Fruit fly (Drosophila melanogaster) whole organism, embryonic: ENCODE data around the gene CG6724.

Experiments
- Ada2b ChIP-seq: fragments of 200-800 bp; sonication (Bioruptor generic); IDR thresholded peaks from 2 replicates; pipeline ENCODE4 v1.3.6; 2022; ENCODE audit warnings: missing biosample characterization, missing genetic modification characterization
- Atf6 ChIP-seq: fragments of 200-800 bp; sonication (Bioruptor generic); IDR thresholded peaks from 2 replicates; pipeline ENCODE4 v1.3.6; 2022; ENCODE audit warnings: missing biosample characterization, missing genetic modification characterization
- CG10267 ChIP-seq: fragments of 200-800 bp; sonication (Bioruptor generic); optimal IDR thresholded peaks from 2 replicates; lab custom pipeline; 2018; ENCODE audit warnings: missing biosample characterization, mild to moderate bottlenecking, missing genetic modification characterization, moderate library complexity
- CG10654 ChIP-seq: fragments of 200-800 bp; sonication (Bioruptor generic); optimal IDR thresholded peaks from 2 replicates; lab custom pipeline; 2016; ENCODE audit warnings: missing biosample characterization, missing genetic modification characterization
- CG11456 ChIP-seq: fragments of 200-800 bp; sonication (Bioruptor generic); IDR thresholded peaks from 3 replicates; pipeline ENCODE4 v1.3.6; 2022; ENCODE audit warnings: missing biosample characterization, missing genetic modification characterization
- CG11695 ChIP-seq: fragments of 200-800 bp; sonication (Bioruptor generic); IDR thresholded peaks from 3 replicates; pipeline ENCODE4 v1.3.6; 2022; ENCODE audit warnings: missing biosample characterization, missing genetic modification characterization
- CG14667 ChIP-seq: fragments of 200-800 bp; sonication (Bioruptor generic); IDR thresholded peaks from 2 replicates; pipeline ENCODE4 v1.3.6; 2022; ENCODE audit warnings: missing biosample characterization, missing genetic modification characterization
- CG15073 ChIP-seq: fragments of 200-800 bp; sonication (Bioruptor generic); optimal IDR thresholded peaks from 2 replicates; lab custom pipeline; 2016; ENCODE audit warnings: missing biosample characterization, missing genetic modification characterization
- CG15269 ChIP-seq: fragments of 200-800 bp; sonication (Bioruptor generic); optimal IDR thresholded peaks from 2 replicates; lab custom pipeline; 2018; ENCODE audit warnings: missing biosample characterization, mild to moderate bottlenecking, missing genetic modification characterization, moderate library complexity
- CG1529 ChIP-seq: fragments of 200-800 bp; sonication (Bioruptor generic); optimal IDR thresholded peaks from 3 replicates; lab custom pipeline; 2018; ENCODE audit warnings: missing biosample characterization, missing genetic modification characterization
- CG1603 ChIP-seq: fragments of 200-800 bp; sonication (Bioruptor generic); optimal IDR thresholded peaks from 2 replicates; lab custom pipeline; 2019; ENCODE audit warnings: missing biosample characterization, mild to moderate bottlenecking, missing genetic modification characterization, moderate library complexity
- CG17186 ChIP-seq: fragments of 200-800 bp; sonication (Bioruptor generic); optimal IDR thresholded peaks from 3 replicates; lab custom pipeline; 2017; ENCODE audit warnings: missing biosample characterization, missing genetic modification reagents, missing genetic modification characterization
- CG17612 ChIP-seq: fragments of 200-800 bp; sonication (Bioruptor generic); IDR thresholded peaks from 2 replicates; pipeline ENCODE4 v1.3.6; 2022; ENCODE audit warnings: missing biosample characterization, missing genetic modification characterization
- CG18476 ChIP-seq: fragments of 200-800 bp; sonication (Bioruptor generic); optimal IDR thresholded peaks from 2 replicates; lab custom pipeline; 2016; ENCODE audit warnings: missing biosample characterization, mild to moderate bottlenecking, missing genetic modification characterization
- CG3065 ChIP-seq: fragments of 200-800 bp; sonication (Bioruptor generic); optimal IDR thresholded peaks from 2 replicates; lab custom pipeline; 2016; ENCODE audit warnings: missing biosample characterization, missing genetic modification characterization
- CG32532 ChIP-seq: fragments of 200-800 bp; sonication (Bioruptor generic); IDR thresholded peaks from 2 replicates; pipeline ENCODE4 v1.3.6; 2022; ENCODE audit warnings: missing biosample characterization, missing genetic modification characterization
- CG4424 ChIP-seq: fragments of 200-800 bp; sonication (Bioruptor generic); optimal IDR thresholded peaks from 3 replicates; lab custom pipeline; 2016; ENCODE audit warnings: missing biosample characterization, missing genetic modification characterization
- CG5953 ChIP-seq: fragments of 200-800 bp; sonication (Bioruptor generic); IDR thresholded peaks from 2 replicates; pipeline ENCODE4 v1.3.6; 2022; ENCODE audit warnings: missing biosample characterization, missing genetic modification characterization
- CG9437 ChIP-seq: fragments of 200-800 bp; sonication (Bioruptor generic); optimal IDR thresholded peaks from 2 replicates; lab custom pipeline; 2018; ENCODE audit warnings: missing biosample characterization, mild to moderate bottlenecking, missing genetic modification characterization
- CHES-1-like ChIP-seq: fragments of 200-800 bp; sonication (Bioruptor generic); optimal IDR thresholded peaks from 2 replicates; lab custom pipeline; 2016; ENCODE audit warnings: missing biosample characterization, missing genetic modification characterization
- D ChIP-seq, 2 experiments: fragments of 200-800 bp in 1 of 2; fragments of >200 bp in 1 of 2; sonication (Bioruptor generic) in 1 of 2; optimal IDR thresholded peaks; 2 replicates in 1 of 2; 3 replicates in 1 of 2; lab custom pipeline; 2017; ENCODE audit warnings: mild to moderate bottlenecking in 1 of 2, missing biosample characterization in 1 of 2, missing genetic modification characterization in 1 of 2, missing genetic modification reagents in 1 of 2
- Dek ChIP-seq: fragments of 200-800 bp; sonication (Bioruptor generic); optimal IDR thresholded peaks from 3 replicates; lab custom pipeline; 2019; ENCODE audit warnings: missing biosample characterization, mild to moderate bottlenecking, missing genetic modification characterization, moderate library complexity
- Dll ChIP-seq: fragments of 200-800 bp; sonication (Bioruptor generic); IDR thresholded peaks from 4 replicates; pipeline ENCODE4 v1.3.6; 2022; ENCODE audit warnings: missing biosample characterization, missing genetic modification characterization; ENCODE audit not compliant: partially characterized antibody
- Gug ChIP-seq: fragments of 200-800 bp; sonication (Bioruptor generic); IDR thresholded peaks from 4 replicates; pipeline ENCODE4 v1.3.6; 2022; ENCODE audit warnings: missing biosample characterization, missing genetic modification characterization
- HLHmδ ChIP-seq: fragments of 200-800 bp; sonication (Bioruptor generic); optimal IDR thresholded peaks from 2 replicates; lab custom pipeline; 2018; ENCODE audit warnings: missing biosample characterization, mild to moderate bottlenecking, missing genetic modification characterization, moderate library complexity
- Hr51 ChIP-seq, 2 experiments: fragments of 200-800 bp; sonication (Bioruptor generic); optimal IDR thresholded peaks; 2 replicates in 1 of 2; 3 replicates in 1 of 2; lab custom pipeline; 2016 to 2018; ENCODE audit warnings: missing biosample characterization in 2 of 2, missing genetic modification characterization in 2 of 2, mild to moderate bottlenecking in 1 of 2, moderate library complexity in 1 of 2
- Jarid2 ChIP-seq: fragments of 200-800 bp; sonication (Bioruptor generic); optimal IDR thresholded peaks from 3 replicates; lab custom pipeline; 2017; ENCODE audit warnings: mild to moderate bottlenecking, missing biosample characterization, missing genetic modification reagents, missing genetic modification characterization
- Lpt ChIP-seq: fragments of >200 bp; optimal IDR thresholded peaks from 2 replicates; lab custom pipeline; 2018; ENCODE audit warnings: missing biosample characterization, missing genetic modification characterization
- MESR4 ChIP-seq: fragments of 200-800 bp; sonication (Bioruptor generic); optimal IDR thresholded peaks from 2 replicates; lab custom pipeline; 2018; ENCODE audit warnings: missing biosample characterization, mild to moderate bottlenecking, missing genetic modification characterization, moderate library complexity
- Mad ChIP-seq: fragments of 200-800 bp; sonication (Bioruptor generic); optimal IDR thresholded peaks from 2 replicates; lab custom pipeline; 2016; ENCODE audit warnings: missing biosample characterization, missing genetic modification characterization
- Meics ChIP-seq: fragments of 200-800 bp; sonication (Bioruptor generic); optimal IDR thresholded peaks from 2 replicates; lab custom pipeline; 2017; ENCODE audit warnings: missing biosample characterization, mild to moderate bottlenecking, missing genetic modification characterization
- NfI ChIP-seq: fragments of 200-800 bp; sonication (Bioruptor generic); optimal IDR thresholded peaks from 3 replicates; lab custom pipeline; 2018; ENCODE audit warnings: missing biosample characterization, mild to moderate bottlenecking, missing genetic modification characterization, moderate library complexity
- Scr ChIP-seq: fragments of 200-800 bp; sonication (Bioruptor generic); IDR thresholded peaks from 2 replicates; pipeline ENCODE4 v1.3.6; 2022; ENCODE audit warnings: missing biosample characterization, missing genetic modification characterization; ENCODE audit not compliant: partially characterized antibody
- Six4 ChIP-seq: fragments of 200-800 bp; sonication (Bioruptor generic); optimal IDR thresholded peaks from 2 replicates; lab custom pipeline; 2016; ENCODE audit warnings: missing biosample characterization, missing genetic modification characterization
- Sox102F ChIP-seq: fragments of 200-800 bp; sonication (Bioruptor generic); optimal IDR thresholded peaks from 2 replicates; lab custom pipeline; 2018; ENCODE audit warnings: missing biosample characterization, mild to moderate bottlenecking, missing genetic modification characterization, moderate library complexity
- Xbp1 ChIP-seq: fragments of 200-800 bp; sonication (Bioruptor generic); optimal IDR thresholded peaks from 3 replicates; lab custom pipeline; 2016; ENCODE audit warnings: missing biosample characterization, mild to moderate bottlenecking, missing genetic modification characterization
- ash1 ChIP-seq: fragments of 200-800 bp; sonication (Bioruptor generic); optimal IDR thresholded peaks from 2 replicates; lab custom pipeline; 2018; ENCODE audit warnings: missing biosample characterization, mild to moderate bottlenecking, missing genetic modification characterization
- danr ChIP-seq: fragments of 200-800 bp; sonication (Bioruptor generic); IDR thresholded peaks from 2 replicates; pipeline ENCODE4 v1.3.6; 2022; ENCODE audit warnings: missing biosample characterization, missing genetic modification characterization
- dm ChIP-seq: fragments of 200-800 bp; sonication (Bioruptor generic); optimal IDR thresholded peaks from 3 replicates; lab custom pipeline; 2016; ENCODE audit warnings: missing biosample characterization, missing genetic modification characterization
- dmrt11E ChIP-seq: fragments of 200-800 bp; sonication (Bioruptor generic); optimal IDR thresholded peaks from 3 replicates; lab custom pipeline; 2018; ENCODE audit warnings: missing biosample characterization, mild to moderate bottlenecking, missing genetic modification characterization, moderate library complexity
- dpn ChIP-seq, 2 experiments: fragments of 200-800 bp; sonication (Bioruptor generic); optimal IDR thresholded peaks; 3 replicates each; lab custom pipeline; 2016; ENCODE audit warnings: missing biosample characterization in 2 of 2, missing genetic modification characterization in 2 of 2
- emc ChIP-seq: fragments of 200-800 bp; sonication (Bioruptor generic); optimal IDR thresholded peaks from 2 replicates; lab custom pipeline; 2016; ENCODE audit warnings: missing biosample characterization, missing genetic modification characterization
- gro ChIP-seq: fragments of 200-800 bp; sonication (Bioruptor generic); optimal IDR thresholded peaks from 2 replicates; lab custom pipeline; 2016; ENCODE audit warnings: missing biosample characterization, missing genetic modification characterization
- knrl ChIP-seq: fragments of 200-800 bp; sonication (Bioruptor generic); IDR thresholded peaks from 3 replicates; pipeline ENCODE4 v1.3.6; 2022; ENCODE audit warnings: missing biosample characterization, missing genetic modification characterization; ENCODE audit not compliant: partially characterized antibody
- psq ChIP-seq: fragments of 200-800 bp; sonication (Bioruptor generic); optimal IDR thresholded peaks from 2 replicates; lab custom pipeline; 2017; ENCODE audit warnings: missing biosample characterization, missing genetic modification characterization
- sens ChIP-seq: fragments of 200-800 bp; sonication (Bioruptor generic); peaks from one replicate; lab custom pipeline; 2016; ENCODE audit warnings: missing biosample characterization, missing genetic modification characterization
- tio ChIP-seq: fragments of 200-800 bp; sonication (Bioruptor generic); optimal IDR thresholded peaks from 2 replicates; lab custom pipeline; 2017; ENCODE audit warnings: missing biosample characterization, missing genetic modification characterization, inconsistent platforms
- twi ChIP-seq: fragments of 200-800 bp; optimal IDR thresholded peaks from 2 replicates; lab custom pipeline; 2019; ENCODE audit warnings: missing biosample characterization, mild to moderate bottlenecking, missing genetic modification characterization, moderate library complexity
- wek ChIP-seq: fragments of 200-800 bp; sonication (Bioruptor generic); optimal IDR thresholded peaks from 3 replicates; lab custom pipeline; 2018; ENCODE audit warnings: missing biosample characterization, mild to moderate bottlenecking, missing genetic modification characterization, moderate library complexity
- wor ChIP-seq: fragments of 200-800 bp; sonication (Bioruptor generic); IDR thresholded peaks from 2 replicates; pipeline ENCODE4 v1.3.6; 2022; ENCODE audit warnings: missing biosample characterization, missing genetic modification characterization

CG6724 gene

DNA sequence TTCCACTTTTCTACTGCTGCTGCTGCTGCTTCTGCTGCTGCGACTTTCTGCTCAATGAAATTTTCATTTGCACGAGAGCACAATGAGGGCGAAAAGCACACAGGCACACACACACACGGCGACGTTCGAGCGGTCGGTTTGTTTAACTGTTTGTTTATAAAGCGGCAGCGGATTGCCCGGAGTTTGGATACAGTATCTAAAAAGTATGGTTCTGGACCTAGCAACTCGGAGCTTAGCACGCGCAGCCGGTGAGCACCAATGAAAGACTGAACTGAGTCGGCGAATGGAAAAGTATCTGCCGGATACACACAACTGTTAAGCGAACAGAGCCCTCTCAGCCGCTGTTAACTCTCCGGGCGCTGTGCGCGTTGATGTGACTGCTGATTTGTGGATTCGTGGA is 13.7 kb downstream of the CG6724 start, which contains the start of gene CG17124 (continued):
- no peak for TF ChIP-seq Xbp1 (GFP tag; lab: Kevin White, UChicago)
- TF ChIP-seq CG17186 (GFP tag; lab: Kevin White, UChicago): peak; percentile 0
- TF ChIP-seq wor (GFP tag; lab: Robert Waterston, UW): no peak
- no peak for TF ChIP-seq CG15073
- TF ChIP-seq Dll (GFP tag; lab: Robert Waterston, UW): no peak
- no peak for TF ChIP-seq tio
- no peak for TF ChIP-seq CHES-1-like
- TF ChIP-seq knrl (GFP tag; lab: Robert Waterston, UW): peak; percentile 38; the same call in 1 of the 3 replicates
- TF ChIP-seq CG11695 (GFP tag; lab: Robert Waterston, UW): peak; percentile 36; the same call in 1 of the 3 replicates
- no peak for TF ChIP-seq Ada2b
- TF ChIP-seq D (optimal IDR thresholded peaks at IDR 0.05; lab: Kevin White, UChicago): no peak
- TF ChIP-seq D (GFP tag; optimal IDR thresholded peaks at IDR 0.05; lab: Kevin White, UChicago): no peak
- TF ChIP-seq CG18476 (GFP tag; lab: Kevin White, UChicago): no peak
- TF ChIP-seq Atf6 (GFP tag; lab: Robert Waterston, UW): peak; percentile 63
- no peak for TF ChIP-seq Dek (tag; lab: Kevin White, UChicago)
- TF ChIP-seq Scr (GFP tag; lab: Robert Waterston, UW): peak; percentile 33; the same call in 1 of the 2 replicates
- no peak for TF ChIP-seq emc (GFP tag; lab: Kevin White, UChicago)
- peak; percentile 7 for TF ChIP-seq CG1529
- TF ChIP-seq CG9437 (GFP tag; lab: Kevin White, UChicago): no peak
- peak; percentile 71 for TF ChIP-seq HLHmδ
- TF ChIP-seq CG5953 (GFP tag; lab: Robert Waterston, UW): 0 out of 2 replicates have a peak, but pooled peaks have one; percentile 51
- TF ChIP-seq MESR4 (GFP tag; lab: Kevin White, UChicago): no peak
- TF ChIP-seq CG3065 (GFP tag; lab: Kevin White, UChicago): no peak
- no peak for TF ChIP-seq Lpt
- TF ChIP-seq Meics (GFP tag; lab: Kevin White, UChicago): peak; percentile 43
- peak; percentile 22 for TF ChIP-seq Mad (GFP tag; lab: Kevin White, UChicago)
- no peak for TF ChIP-seq Sox102F (GFP tag; lab: Kevin White, UChicago)
- peak; percentile 45 for TF ChIP-seq wek
- TF ChIP-seq CG17612: no peak
- no peak for TF ChIP-seq ash1 (GFP tag; lab: Kevin White, UChicago)
- peak; percentile 70 for TF ChIP-seq gro (GFP tag; lab: Kevin White, UChicago)
- TF ChIP-seq CG10267: no peak
- TF ChIP-seq Six4 (GFP tag; lab: Kevin White, UChicago): no peak
- TF ChIP-seq CG14667: no peak
- TF ChIP-seq NfI (GFP tag; lab: Kevin White, UChicago): peak; percentile 30
- no peak for TF ChIP-seq danr
- TF ChIP-seq CG4424 (GFP tag; lab: Kevin White, UChicago): no peak
- peak in 1 of 2 experiments; percentile 14 for TF ChIP-seq dpn (GFP tag; optimal IDR thresholded peaks at IDR 0.05; lab: Kevin White, UChicago)
- TF ChIP-seq Jarid2 (GFP tag; lab: Kevin White, UChicago): peak; percentile 97
- 0 out of 3 replicates have a peak, but pooled peaks have one; percentile 52 for TF ChIP-seq CG11456 (GFP tag; lab: Robert Waterston, UW)
- no peak for TF ChIP-seq psq
- peak; percentile 2 for TF ChIP-seq CG1603 (tag; lab: Kevin White, UChicago)
- peak; percentile 34; the same call in 1 of the 2 replicates for TF ChIP-seq CG32532
- TF ChIP-seq sens (GFP tag; lab: Kevin White, UChicago): peak; percentile 52
- no peak for TF ChIP-seq Gug (GFP tag; lab: Robert Waterston, UW)
- TF ChIP-seq twi (tag; lab: Kevin White, UChicago): no peak
- TF ChIP-seq Hr51 (GFP tag; optimal IDR thresholded peaks at IDR 0.05; lab: Kevin White, UChicago): peak in 1 of 2 experiments; percentile 18
- no peak for TF ChIP-seq CG10654 (GFP tag; lab: Kevin White, UChicago)
- no peak for TF ChIP-seq dmrt11E (tag; lab: Kevin White, UChicago)
- no peak for TF ChIP-seq dm (GFP tag; lab: Kevin White, UChicago)
- peak; percentile 20 for TF ChIP-seq CG15269
